Fruit fly (Drosophila melanogaster): Measurements from ENCODE around the gene Rbf2.

Rbf2 gene

DNA sequence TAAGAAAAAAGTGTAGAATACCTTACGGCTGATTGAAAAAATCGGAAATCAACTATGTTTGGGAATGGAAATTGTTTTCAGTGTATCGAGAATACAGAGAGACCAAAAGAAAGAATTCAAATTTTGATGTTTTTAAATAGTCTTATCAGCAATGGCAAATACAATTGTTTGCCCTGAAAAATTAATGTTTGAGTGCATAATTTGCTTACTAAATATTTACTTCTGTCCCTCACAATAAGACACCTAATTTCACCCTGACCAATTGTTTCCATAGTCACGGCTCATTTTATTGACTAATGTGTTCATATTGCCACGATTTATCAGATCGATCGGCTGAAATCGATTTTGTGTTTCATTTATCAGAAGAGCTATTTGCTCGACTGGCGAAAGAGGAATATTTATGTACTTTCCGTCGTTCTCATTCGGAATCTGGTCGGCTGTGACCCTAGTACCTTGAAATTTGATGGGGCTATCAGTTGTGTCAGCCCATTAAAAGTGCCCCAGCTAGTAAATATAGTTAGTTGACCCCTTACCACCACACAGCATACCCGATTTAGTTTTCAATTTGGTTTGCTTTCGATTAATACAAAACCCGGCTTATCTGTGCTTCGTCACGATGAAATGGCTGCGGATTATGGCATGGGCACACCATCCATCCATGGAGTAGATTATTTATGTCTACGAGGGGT, 18.4 kb downstream of the Rbf2 start:
- no peak for TF ChIP-seq psq (optimal IDR thresholded peaks at IDR 0.05)
- TF ChIP-seq insv (optimal IDR thresholded peaks at IDR 0.05) = no peak
- no peak for TF ChIP-seq h (optimal IDR thresholded peaks at IDR 0.05)
- no peak for TF ChIP-seq ttk (optimal IDR thresholded peaks at IDR 0.05)
- TF ChIP-seq Sin3A (optimal IDR thresholded peaks at IDR 0.05) = no peak
- TF ChIP-seq Myc (optimal IDR thresholded peaks at IDR 0.05) = no peak

dm6 chr3R:15984483-15985118, 19.4 kb downstream of the Rbf2 start:
- no peak for TF ChIP-seq Sin3A (optimal IDR thresholded peaks at IDR 0.05)

- no peak for TF ChIP-seq ttk (optimal IDR thresholded peaks at IDR 0.05)
Observed at dm6 chr3R:15985762-15986214, 20.5 kb downstream of the Rbf2 start, which contains the start of gene srp. TSS of gene srp (plus strand) at chr3R:15986152.

DNA sequence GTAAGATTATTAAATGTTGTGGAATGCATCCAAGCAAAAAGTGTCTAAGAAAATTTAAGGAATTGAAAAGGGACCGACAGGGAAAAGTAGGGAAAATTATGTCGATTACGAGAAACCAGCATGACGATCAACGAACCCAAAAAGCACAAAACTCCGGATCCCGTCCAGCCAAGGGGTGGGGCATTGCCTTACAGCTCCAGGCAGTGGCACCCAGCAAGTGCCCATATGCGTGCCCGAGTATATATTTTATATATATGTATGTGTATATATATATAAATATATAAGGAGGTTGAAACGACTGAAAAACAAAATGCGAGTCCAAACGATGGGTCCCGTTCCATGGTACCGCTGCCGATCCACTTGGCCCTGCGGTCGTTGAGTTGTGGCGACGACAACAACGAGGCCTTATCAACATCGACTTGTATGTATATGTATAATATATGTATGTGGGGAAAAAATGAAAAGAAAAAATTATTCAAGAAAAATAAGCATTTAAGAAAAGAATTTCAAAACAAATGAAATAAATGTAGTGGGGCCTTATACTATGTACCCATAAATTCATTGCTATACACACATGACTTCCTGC, 21.9 kb downstream of the Rbf2 start:
- TF ChIP-seq psq (optimal IDR thresholded peaks at IDR 0.05) (no peak), Sin3A (optimal IDR thresholded peaks at IDR 0.05) (no peak), insv (optimal IDR thresholded peaks at IDR 0.05) (no peak), Myc (optimal IDR thresholded peaks at IDR 0.05) (no peak), h (optimal IDR thresholded peaks at IDR 0.05) (no peak), ttk (optimal IDR thresholded peaks at IDR 0.05) (no peak)

- no peak for TF ChIP-seq h (optimal IDR thresholded peaks at IDR 0.05)
- TF ChIP-seq Myc (optimal IDR thresholded peaks at IDR 0.05) = no peak
- TF ChIP-seq insv (optimal IDR thresholded peaks at IDR 0.05) = no peak
- no peak for TF ChIP-seq psq (optimal IDR thresholded peaks at IDR 0.05)
- TF ChIP-seq ttk (optimal IDR thresholded peaks at IDR 0.05) = no peak
- no peak for TF ChIP-seq Sin3A (optimal IDR thresholded peaks at IDR 0.05)
Observed at dm6 chr3R:15988353-15988752, 23.1 kb downstream of the Rbf2 start.

DNA sequence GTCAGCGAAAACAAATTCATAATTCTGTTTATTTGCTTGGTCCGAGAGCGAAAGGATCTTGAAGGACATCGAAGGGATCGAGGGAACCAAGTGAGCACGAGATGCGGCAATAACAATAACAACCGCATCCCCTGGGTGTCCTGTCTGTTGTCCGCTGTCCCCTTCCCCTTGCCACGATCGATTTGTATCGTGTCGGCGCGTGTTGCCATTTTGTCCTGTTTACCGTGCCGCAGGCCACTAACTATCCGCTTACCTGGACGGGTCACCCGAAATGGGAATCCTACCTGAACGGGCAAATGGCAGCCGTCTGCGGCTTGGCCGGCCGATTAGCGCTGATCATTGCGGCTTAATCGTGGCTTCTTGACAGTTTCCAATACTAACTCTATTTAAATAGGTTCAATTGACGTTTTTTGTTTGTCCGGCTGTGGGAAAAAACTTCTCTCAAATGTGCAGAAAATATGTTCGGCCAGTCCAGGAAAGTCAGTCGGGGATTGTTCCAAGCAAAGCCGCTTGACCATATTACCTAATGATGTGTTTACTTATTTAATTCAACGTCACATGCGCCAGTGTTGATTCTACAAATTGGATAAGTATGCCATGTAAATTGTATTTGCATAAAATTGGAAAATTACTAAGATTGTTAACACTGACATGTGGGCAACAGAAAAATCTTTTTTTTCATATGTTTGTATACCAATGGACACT, 24.1 kb downstream of the Rbf2 start:
- TF ChIP-seq Sin3A (optimal IDR thresholded peaks at IDR 0.05) (no peak), psq (optimal IDR thresholded peaks at IDR 0.05) (no peak), h (optimal IDR thresholded peaks at IDR 0.05) (no peak), ttk (optimal IDR thresholded peaks at IDR 0.05) (no peak), Myc (optimal IDR thresholded peaks at IDR 0.05) (no peak)

- TF ChIP-seq psq (optimal IDR thresholded peaks at IDR 0.05) = no peak
- TF ChIP-seq Myc (optimal IDR thresholded peaks at IDR 0.05) = no peak
- TF ChIP-seq h (optimal IDR thresholded peaks at IDR 0.05) = no peak
- TF ChIP-seq insv (optimal IDR thresholded peaks at IDR 0.05) = no peak
- no peak for TF ChIP-seq ttk (optimal IDR thresholded peaks at IDR 0.05)
- no peak for TF ChIP-seq Sin3A (optimal IDR thresholded peaks at IDR 0.05)
Observed at dm6 chr3R:15991593-15991992, 26.3 kb downstream of the Rbf2 start.

dm6 chr3R:15993139-15993804, 28.0 kb downstream of the Rbf2 start:
- no peak for TF ChIP-seq psq (optimal IDR thresholded peaks at IDR 0.05)

dm6 chr3R:15993815-15994572, 28.7 kb downstream of the Rbf2 start:
- no peak for TF ChIP-seq Myc (optimal IDR thresholded peaks at IDR 0.05)
- TF ChIP-seq h (optimal IDR thresholded peaks at IDR 0.05) = no peak
- TF ChIP-seq Sin3A (optimal IDR thresholded peaks at IDR 0.05) = no peak
- no peak for TF ChIP-seq ttk (optimal IDR thresholded peaks at IDR 0.05)
- no peak for TF ChIP-seq insv (optimal IDR thresholded peaks at IDR 0.05)

DNA sequence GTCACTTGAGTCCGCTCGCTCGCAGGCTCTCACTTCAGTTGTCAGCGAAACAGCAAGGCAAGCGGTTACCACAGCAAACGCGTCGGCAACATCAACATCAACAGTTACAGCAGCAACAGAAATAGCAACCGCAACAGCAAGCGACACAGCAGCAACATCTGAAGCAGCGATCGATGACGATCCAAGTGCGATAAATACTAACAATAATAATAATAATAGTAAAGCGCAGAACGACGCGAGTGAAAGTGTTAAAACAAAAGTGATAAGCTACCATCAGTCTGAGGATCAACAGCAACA, 29.3 kb downstream of the Rbf2 start:
- TF ChIP-seq h (optimal IDR thresholded peaks at IDR 0.05) (no peak), ttk (optimal IDR thresholded peaks at IDR 0.05) (no peak), insv (optimal IDR thresholded peaks at IDR 0.05) (no peak), psq (optimal IDR thresholded peaks at IDR 0.05) (no peak), Myc (optimal IDR thresholded peaks at IDR 0.05) (no peak), Sin3A (optimal IDR thresholded peaks at IDR 0.05) (no peak)

dm6 chr3R:15998972-15999721, 33.9 kb downstream of the Rbf2 start:
- no peak for TF ChIP-seq ttk (optimal IDR thresholded peaks at IDR 0.05)
- no peak for TF ChIP-seq Myc (optimal IDR thresholded peaks at IDR 0.05)
- no peak for TF ChIP-seq h (optimal IDR thresholded peaks at IDR 0.05)
- no peak for TF ChIP-seq Sin3A (optimal IDR thresholded peaks at IDR 0.05)
- no peak for TF ChIP-seq psq (optimal IDR thresholded peaks at IDR 0.05)
- TF ChIP-seq insv (optimal IDR thresholded peaks at IDR 0.05) = no peak
